Fruit fly (Drosophila melanogaster): Measurements from ENCODE around the gene CG11151.

The CG11151 gene

dm6 chrX:13748906-13749872, 9.6 kb downstream of the CG11151 start (continued):
- TF ChIP-seq Aef1 (GFP tag; IDR thresholded peaks at IDR 0.05) = peak; percentile 46; the same call in 2 of the 3 replicates
- peak; percentile 78 for TF ChIP-seq unpg (GFP tag; optimal IDR thresholded peaks at IDR 0.05)
- TF ChIP-seq CG7556 (GFP tag; optimal IDR thresholded peaks at IDR 0.05) = peak; percentile 86
- no peak for TF ChIP-seq CG9797 (GFP tag; optimal IDR thresholded peaks at IDR 0.05)
- peak; percentile 26 for TF ChIP-seq CG6254 (GFP tag; optimal IDR thresholded peaks at IDR 0.05)
- TF ChIP-seq CG8944 (GFP tag; optimal IDR thresholded peaks at IDR 0.05) = no peak
- TF ChIP-seq gcm (GFP tag; optimal IDR thresholded peaks at IDR 0.05) = peak; percentile 24
- 0 out of 2 replicates have a peak, but pooled peaks have one; percentile 35 for TF ChIP-seq Lim3 (GFP tag; IDR thresholded peaks at IDR 0.05)
- peak; percentile 3 for TF ChIP-seq CG4617 (GFP tag; optimal IDR thresholded peaks at IDR 0.05; ENCODE audit: borderline replicate concordance)
- TF ChIP-seq trem (tag; optimal IDR thresholded peaks at IDR 0.05) = no peak
- no peak for TF ChIP-seq sima (GFP tag; optimal IDR thresholded peaks at IDR 0.05)
- TF ChIP-seq CG17802 (tag; optimal IDR thresholded peaks at IDR 0.05) = no peak
- TF ChIP-seq Hr3 (GFP tag; optimal IDR thresholded peaks at IDR 0.05) = peak; percentile 59
- TF ChIP-seq Poxn (GFP tag; IDR thresholded peaks at IDR 0.05) = no peak
- TF ChIP-seq BEAF-32 (GFP tag; optimal IDR thresholded peaks at IDR 0.05) = no peak
- peak; percentile 28; the same call in 1 of the 2 replicates for TF ChIP-seq MBD-R2 (GFP tag; IDR thresholded peaks at IDR 0.05)
- peak; percentile 50 for TF ChIP-seq nerfin-1 (tag; optimal IDR thresholded peaks at IDR 0.05)
- TF ChIP-seq CoRest (tag; optimal IDR thresholded peaks at IDR 0.05) = peak; percentile 80
- TF ChIP-seq CG16813 (GFP tag; IDR thresholded peaks at IDR 0.05; ENCODE audit: partially characterized antibody) = no peak
- no peak for TF ChIP-seq kni (GFP tag; optimal IDR thresholded peaks at IDR 0.05)
- no peak for TF ChIP-seq knrl (GFP tag; IDR thresholded peaks at IDR 0.05; ENCODE audit: partially characterized antibody)
- no peak for TF ChIP-seq CG30431 (GFP tag; optimal IDR thresholded peaks at IDR 0.05)
- peak; percentile 64; the same call in 1 of the 2 replicates for TF ChIP-seq Xrp1 (GFP tag; IDR thresholded peaks at IDR 0.05)
- TF ChIP-seq HLH4C (GFP tag; IDR thresholded peaks at IDR 0.05; ENCODE audit: partially characterized antibody) = no peak
- TF ChIP-seq her (GFP tag; optimal IDR thresholded peaks at IDR 0.05) = no peak
- peak; percentile 17 for TF ChIP-seq zfh2 (GFP tag; optimal IDR thresholded peaks at IDR 0.05)
- TF ChIP-seq CG15601 (tag; optimal IDR thresholded peaks at IDR 0.05) = no peak
- peak; percentile 40 for TF ChIP-seq HLH54F (GFP tag; optimal IDR thresholded peaks at IDR 0.05)
- TF ChIP-seq CG6813 (GFP tag; optimal IDR thresholded peaks at IDR 0.05) = peak; percentile 63
- peak; percentile 5 for TF ChIP-seq Camta (GFP tag; optimal IDR thresholded peaks at IDR 0.05)
- no peak for TF ChIP-seq Dip3 (GFP tag; optimal IDR thresholded peaks at IDR 0.05)
- TF ChIP-seq al (GFP tag; IDR thresholded peaks at IDR 0.05) = peak; percentile 79
- no peak for TF ChIP-seq pan (optimal IDR thresholded peaks at IDR 0.05)
- TF ChIP-seq pan (GFP tag; optimal IDR thresholded peaks at IDR 0.05 in 1 of 2, IDR thresholded peaks at IDR 0.05 in 1 of 2) = peak in 1 of 2 experiments; percentile 86
- TF ChIP-seq CG3407 (GFP tag; optimal IDR thresholded peaks at IDR 0.05) = peak; percentile 13
- TF ChIP-seq fd96Cb (tag; optimal IDR thresholded peaks at IDR 0.05) = peak; percentile 43
- peak; percentile 75 for TF ChIP-seq nom (GFP tag; optimal IDR thresholded peaks at IDR 0.05)
- no peak for TF ChIP-seq croc (GFP tag; conservative IDR thresholded peaks at IDR 0.05)
- TF ChIP-seq hkb (optimal IDR thresholded peaks at IDR 0.05) = no peak
- peak; percentile 78 for TF ChIP-seq hkb (GFP tag; IDR thresholded peaks at IDR 0.05)
- no peak for TF ChIP-seq ab (GFP tag; optimal IDR thresholded peaks at IDR 0.05)
- peak in 1 of 2 experiments; percentile 14 for TF ChIP-seq Pdp1 (GFP tag; optimal IDR thresholded peaks at IDR 0.05)
- TF ChIP-seq Tbp (GFP tag; optimal IDR thresholded peaks at IDR 0.05) = no peak
- TF ChIP-seq Side (GFP tag; optimal IDR thresholded peaks at IDR 0.05) = no peak
- peak; percentile 86 for TF ChIP-seq grau (tag; optimal IDR thresholded peaks at IDR 0.05)
- no peak for TF ChIP-seq MESR4 (GFP tag; optimal IDR thresholded peaks at IDR 0.05)
- TF ChIP-seq cg (GFP tag; optimal IDR thresholded peaks at IDR 0.05) = peak; percentile 33
- TF ChIP-seq ci (GFP tag; IDR thresholded peaks at IDR 0.05) = peak; percentile 66; the same call in 2 of the 3 replicates
